Worm (Caenorhabditis elegans) whole organism, young adult: Measurements from ENCODE around the gene ifb-2.

ENCODE experiments used
- B0019.2 ChIP-seq: fragments of 200-800 bp; sonication (Bioruptor generic); conservative IDR thresholded peaks from 2 replicates; pipeline ENCODE4 v1.3.6; 2022; ENCODE audit warnings: missing genetic modification reagents, missing genetic modification characterization, missing compliant biosample characterization
- F22D6.2 ChIP-seq: sonication (generic microtip); optimal IDR thresholded peaks from 2 replicates; lab custom pipeline; 2016; ENCODE audit warnings: mild to moderate bottlenecking, missing genetic modification characterization, missing compliant biosample characterization
- F39B2.1 ChIP-seq: fragments of 200-800 bp; sonication (Bioruptor generic); IDR thresholded peaks from 2 replicates; pipeline ENCODE4 v1.3.6; 2022; ENCODE audit warnings: missing genetic modification reagents, missing genetic modification characterization, missing compliant biosample characterization
- attf-5 ChIP-seq: fragments of 200-800 bp; sonication (Bioruptor generic); optimal IDR thresholded peaks from 2 replicates; lab custom pipeline; 2018; ENCODE audit warnings: mild to moderate bottlenecking, missing genetic modification characterization, missing compliant biosample characterization
- him-1 ChIP-seq: sonication (generic microtip); optimal IDR thresholded peaks from 2 replicates; lab custom pipeline; 2016; ENCODE audit warnings: missing genotype, missing genetic modification reagents, missing genetic modification characterization, missing compliant biosample characterization
- hlh-26 ChIP-seq: fragments of 200-800 bp; sonication (Bioruptor generic); conservative IDR thresholded peaks from 2 replicates; pipeline ENCODE4 v1.3.6; 2022; ENCODE audit warnings: missing genetic modification reagents, missing genetic modification characterization, missing compliant biosample characterization
- hsf-1 ChIP-seq: fragments of 200-800 bp; sonication (Bioruptor generic); IDR thresholded peaks from 2 replicates; pipeline ENCODE4 v1.3.6; 2022; ENCODE audit warnings: missing genetic modification reagents, missing genetic modification characterization, missing compliant biosample characterization
- lsy-27 ChIP-seq: sonication (generic microtip); optimal IDR thresholded peaks from 2 replicates; lab custom pipeline; 2017; ENCODE audit warnings: missing genetic modification characterization, mild to moderate bottlenecking, missing compliant biosample characterization, antibody characterized with exemption, missing genotype, borderline replicate concordance; ENCODE audit not compliant: insufficient read depth
- pha-4 ChIP-seq: fragments of 150-350 bp; sonication (generic microtip); optimal IDR thresholded peaks from 2 replicates; lab custom pipeline; 2014; ENCODE audit warnings: missing biosample characterization, missing genetic modification reagents, missing genetic modification characterization
- unc-130 ChIP-seq: sonication (generic microtip); optimal IDR thresholded peaks from 2 replicates; lab custom pipeline; 2016; ENCODE audit warnings: missing genetic modification reagents, missing genetic modification characterization, missing compliant biosample characterization

DNA sequence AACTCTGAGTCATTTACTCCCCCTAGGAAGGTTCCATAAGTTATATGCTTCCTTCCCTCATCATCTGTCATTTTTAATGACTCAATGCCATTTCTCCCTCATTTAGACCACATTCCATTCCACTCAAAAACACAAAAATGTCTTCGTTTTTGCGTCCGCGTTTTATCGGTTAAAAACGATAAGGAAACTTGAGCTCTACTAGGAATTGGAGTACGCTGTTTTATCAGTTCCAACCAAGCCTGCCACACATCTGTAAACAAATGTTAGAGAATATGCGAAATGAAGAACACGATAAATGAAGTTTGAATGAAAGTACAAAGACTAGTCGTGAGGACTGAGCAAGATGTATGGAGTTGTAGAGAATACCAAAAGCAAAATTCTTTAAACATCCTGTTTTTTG, 1.6 kb upstream of the ifb-2 start:
- no peak for TF ChIP-seq F39B2.1 (GFP tag; lab: Robert Waterston, UW)
- no peak for TF ChIP-seq B0019.2
- no peak for TF ChIP-seq unc-130
- TF ChIP-seq him-1 (tag; lab: Kevin White, UChicago) = no peak
- no peak for TF ChIP-seq F22D6.2 (tag; lab: Kevin White, UChicago)
- no peak for TF ChIP-seq hsf-1 (GFP tag; lab: Robert Waterston, UW)
- TF ChIP-seq attf-5 (GFP tag; lab: Kevin White, UChicago) = no peak
- TF ChIP-seq hlh-26 = no peak
- TF ChIP-seq pha-4 (tag; lab: Kevin White, UChicago) = no peak
- no peak for TF ChIP-seq lsy-27 (tag; lab: Kevin White, UChicago)
